Fruit fly (Drosophila melanogaster): ENCODE measurements around the gene CG18749.

DNA sequence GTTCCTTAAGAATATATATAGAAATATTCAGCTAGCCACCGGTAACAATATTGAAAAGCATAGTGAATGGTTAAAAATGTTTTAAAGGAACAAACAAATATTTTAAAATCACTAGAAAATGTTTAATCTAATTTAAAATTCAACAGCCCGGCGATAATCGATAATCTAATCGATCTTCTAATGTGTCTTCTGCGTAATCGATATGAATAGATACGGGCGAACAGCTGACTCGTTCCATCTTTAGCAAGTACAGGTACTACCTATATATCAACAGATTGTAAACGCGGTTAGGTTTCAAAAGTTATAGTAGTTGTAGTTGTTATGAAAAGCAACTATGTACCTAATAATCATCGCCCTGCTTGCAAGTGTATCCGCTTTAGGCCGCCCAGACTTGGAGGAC, 26.1 kb upstream of the CG18749 start, which contains the start of gene CG7800:
- no peak for TF ChIP-seq usp (GFP tag; optimal IDR thresholded peaks at IDR 0.05)
- TF ChIP-seq pan (optimal IDR thresholded peaks at IDR 0.05) = no peak

Data from whole organism.